Fruit fly (Drosophila melanogaster) whole organism, embryonic: ENCODE data around the gene Rbf2.
A peak's percentile ranks its signal among the peaks of the same experiment; 100 is the strongest.

ENCODE experiments used
- Aef1 ChIP-seq: fragments of 200-800 bp; sonication (Bioruptor generic); IDR thresholded peaks from 3 replicates; pipeline ENCODE4 v1.3.6; 2022; ENCODE audit warnings: missing biosample characterization, missing genetic modification characterization
- Bdp1 ChIP-seq: fragments of 200-800 bp; sonication (Bioruptor generic); optimal IDR thresholded peaks from 3 replicates; lab custom pipeline; 2016; ENCODE audit warnings: missing biosample characterization, missing genetic modification characterization
- Bgb ChIP-seq: fragments of 200-800 bp; sonication (Bioruptor generic); IDR thresholded peaks from 2 replicates; pipeline ENCODE4 v1.3.6; 2022; ENCODE audit warnings: missing biosample characterization, missing genetic modification characterization; ENCODE audit not compliant: partially characterized antibody
- CG10462 ChIP-seq: fragments of 200-800 bp; sonication (Bioruptor generic); optimal IDR thresholded peaks from 2 replicates; lab custom pipeline; 2016; ENCODE audit warnings: missing biosample characterization, missing genetic modification characterization
- CG10543 ChIP-seq: fragments of 200-800 bp; sonication (Bioruptor generic); optimal IDR thresholded peaks from 3 replicates; lab custom pipeline; 2017; ENCODE audit warnings: missing biosample characterization, mild to moderate bottlenecking, missing genetic modification characterization, moderate library complexity
- CG12071 ChIP-seq: fragments of 200-800 bp; sonication (Bioruptor generic); optimal IDR thresholded peaks from 3 replicates; lab custom pipeline; 2018; ENCODE audit warnings: missing biosample characterization, mild to moderate bottlenecking, missing genetic modification characterization
- CG13894 ChIP-seq: fragments of 200-800 bp; sonication (Bioruptor generic); optimal IDR thresholded peaks from 3 replicates; lab custom pipeline; 2018; ENCODE audit warnings: missing biosample characterization, mild to moderate bottlenecking, missing genetic modification characterization, moderate library complexity
- CG14014 ChIP-seq: fragments of 200-800 bp; sonication (Bioruptor generic); IDR thresholded peaks from 2 replicates; pipeline ENCODE4 v1.3.6; 2022; ENCODE audit warnings: missing biosample characterization, missing genetic modification characterization
- CG15601 ChIP-seq: fragments of 200-800 bp; sonication (Bioruptor generic); optimal IDR thresholded peaks from 3 replicates; lab custom pipeline; 2019; ENCODE audit warnings: missing biosample characterization, mild to moderate bottlenecking, missing genetic modification characterization, moderate library complexity
- CG17328 ChIP-seq: fragments of 200-800 bp; sonication (Bioruptor generic); IDR thresholded peaks from 2 replicates; pipeline ENCODE4 v1.3.6; 2022; ENCODE audit warnings: missing biosample characterization, missing genetic modification characterization
- CG2202 ChIP-seq: fragments of 200-800 bp; sonication (Bioruptor generic); optimal IDR thresholded peaks from 2 replicates; lab custom pipeline; 2018; ENCODE audit warnings: missing biosample characterization, mild to moderate bottlenecking, missing genetic modification characterization
- CG30431 ChIP-seq: fragments of 200-800 bp; sonication (Bioruptor generic); optimal IDR thresholded peaks from 2 replicates; lab custom pipeline; 2017; ENCODE audit warnings: missing biosample characterization, missing genetic modification characterization
- CG31224 ChIP-seq: fragments of 200-800 bp; sonication (Bioruptor generic); IDR thresholded peaks from 2 replicates; pipeline ENCODE4 v1.3.6; 2022; ENCODE audit warnings: missing biosample characterization, missing genetic modification characterization
- CG34376 ChIP-seq: fragments of 200-800 bp; sonication (Bioruptor generic); optimal IDR thresholded peaks from 2 replicates; lab custom pipeline; 2018; ENCODE audit warnings: missing biosample characterization, mild to moderate bottlenecking, missing genetic modification characterization
- CG4617 ChIP-seq: fragments of 200-800 bp; sonication (Bioruptor generic); optimal IDR thresholded peaks from 3 replicates; lab custom pipeline; 2016; ENCODE audit warnings: missing biosample characterization, missing genetic modification characterization, borderline replicate concordance
- CG4707 ChIP-seq: fragments of 200-800 bp; sonication (Bioruptor generic); optimal IDR thresholded peaks from 2 replicates; lab custom pipeline; 2018; ENCODE audit warnings: missing biosample characterization, mild to moderate bottlenecking, missing genetic modification characterization, moderate library complexity
- CG5245 ChIP-seq: fragments of 200-800 bp; sonication (Bioruptor generic); optimal IDR thresholded peaks from 3 replicates; lab custom pipeline; 2016; ENCODE audit warnings: missing biosample characterization, missing genetic modification characterization
- CG5953 ChIP-seq: fragments of 200-800 bp; sonication (Bioruptor generic); IDR thresholded peaks from 2 replicates; pipeline ENCODE4 v1.3.6; 2022; ENCODE audit warnings: missing biosample characterization, missing genetic modification characterization
- CG7372 ChIP-seq: fragments of 200-800 bp; sonication (Bioruptor generic); IDR thresholded peaks from 2 replicates; pipeline ENCODE4 v1.3.6; 2022; ENCODE audit warnings: missing biosample characterization, missing genetic modification characterization
- CG7556 ChIP-seq: fragments of 200-800 bp; sonication (Bioruptor generic); optimal IDR thresholded peaks from 2 replicates; lab custom pipeline; 2017; ENCODE audit warnings: missing biosample characterization, mild to moderate bottlenecking, missing genetic modification characterization
- CG7928 ChIP-seq: fragments of 200-800 bp; sonication (Bioruptor generic); optimal IDR thresholded peaks from 2 replicates; lab custom pipeline; 2017; ENCODE audit warnings: missing biosample characterization, mild to moderate bottlenecking, missing genetic modification characterization
- CG8765 ChIP-seq: fragments of 200-800 bp; sonication (Bioruptor generic); IDR thresholded peaks from 2 replicates; pipeline ENCODE4 v1.3.6; 2022; ENCODE audit warnings: missing biosample characterization, missing genetic modification characterization
- CG8924 ChIP-seq: fragments of 200-800 bp; optimal IDR thresholded peaks from 3 replicates; lab custom pipeline; 2019; ENCODE audit warnings: missing biosample characterization, mild to moderate bottlenecking, missing genetic modification characterization, moderate library complexity
- Chrac-16 ChIP-seq: fragments of 200-800 bp; sonication (Bioruptor generic); optimal IDR thresholded peaks from 3 replicates; lab custom pipeline; 2016; ENCODE audit warnings: missing biosample characterization, missing genetic modification characterization
- D19B ChIP-seq: fragments of 200-800 bp; sonication (Bioruptor generic); optimal IDR thresholded peaks from 2 replicates; lab custom pipeline; 2017; ENCODE audit warnings: missing biosample characterization, mild to moderate bottlenecking, missing genetic modification characterization
- Dad ChIP-seq: fragments of 200-800 bp; sonication (Bioruptor generic); optimal IDR thresholded peaks from 3 replicates; lab custom pipeline; 2016; ENCODE audit warnings: missing biosample characterization, missing genetic modification characterization
- Ets65A ChIP-seq: fragments of 200-800 bp; sonication (Bioruptor generic); peaks from one replicate; lab custom pipeline; 2016; ENCODE audit warnings: missing biosample characterization, missing genetic modification characterization
- GATAe ChIP-seq: fragments of 200-800 bp; sonication (Bioruptor generic); conservative IDR thresholded peaks from 2 replicates; pipeline ENCODE4 v1.3.6; 2022; ENCODE audit warnings: missing biosample characterization, missing genetic modification characterization
- Hey ChIP-seq: fragments of 200-800 bp; sonication (Bioruptor generic); optimal IDR thresholded peaks from 3 replicates; lab custom pipeline; 2018; ENCODE audit warnings: missing biosample characterization, mild to moderate bottlenecking, missing genetic modification characterization
- HmgD ChIP-seq: fragments of 200-800 bp; sonication (Bioruptor generic); optimal IDR thresholded peaks from 3 replicates; lab custom pipeline; 2016; ENCODE audit warnings: missing biosample characterization, missing genetic modification characterization
- Hr39 ChIP-seq: fragments of >200 bp; optimal IDR thresholded peaks from 2 replicates; lab custom pipeline; 2017
- Lhr ChIP-seq: fragments of 200-800 bp; sonication (Bioruptor generic); optimal IDR thresholded peaks from 3 replicates; lab custom pipeline; 2017; ENCODE audit warnings: mild to moderate bottlenecking, missing biosample characterization, missing genetic modification reagents, missing genetic modification characterization
- Meics ChIP-seq: fragments of 200-800 bp; sonication (Bioruptor generic); optimal IDR thresholded peaks from 2 replicates; lab custom pipeline; 2017; ENCODE audit warnings: missing biosample characterization, mild to moderate bottlenecking, missing genetic modification characterization
- Nf-YA ChIP-seq: fragments of 200-800 bp; sonication (Bioruptor generic); IDR thresholded peaks from 2 replicates; pipeline ENCODE4 v1.3.6; 2022; ENCODE audit warnings: missing biosample characterization, missing genetic modification characterization
- Opbp ChIP-seq: fragments of 200-800 bp; sonication (Bioruptor generic); IDR thresholded peaks from 3 replicates; pipeline ENCODE4 v1.3.6; 2022; ENCODE audit warnings: missing biosample characterization, missing genetic modification characterization; ENCODE audit not compliant: partially characterized antibody
- Poxn ChIP-seq: fragments of 200-800 bp; sonication (Bioruptor generic); IDR thresholded peaks from 2 replicates; pipeline ENCODE4 v1.3.6; 2022; ENCODE audit warnings: missing biosample characterization, missing genetic modification characterization
- Six4 ChIP-seq: fragments of 200-800 bp; sonication (Bioruptor generic); optimal IDR thresholded peaks from 2 replicates; lab custom pipeline; 2016; ENCODE audit warnings: missing biosample characterization, missing genetic modification characterization
- TFAM ChIP-seq: fragments of 200-800 bp; sonication (Bioruptor generic); optimal IDR thresholded peaks from 2 replicates; lab custom pipeline; 2017; ENCODE audit warnings: missing biosample characterization, missing genetic modification characterization, inconsistent platforms
- Trl ChIP-seq, 3 experiments: fragments of >200 bp in 2 of 3; fragments of 200-800 bp in 1 of 3; sonication (Bioruptor generic) in 1 of 3; optimal IDR thresholded peaks; 2 replicates in 1 of 3; 3 replicates in 2 of 3; lab custom pipeline; 2016 to 2017; ENCODE audit warnings: missing biosample characterization in 1 of 3, missing genetic modification characterization in 1 of 3
- bab2 ChIP-seq: fragments of 200-800 bp; sonication (Bioruptor generic); optimal IDR thresholded peaks from 2 replicates; lab custom pipeline; 2016; ENCODE audit warnings: missing biosample characterization, missing genetic modification characterization
- bbx ChIP-seq: fragments of 200-800 bp; sonication (Bioruptor generic); IDR thresholded peaks from 2 replicates; pipeline ENCODE4 v1.3.6; 2022; ENCODE audit warnings: missing biosample characterization, missing genetic modification characterization; ENCODE audit not compliant: partially characterized antibody
- bsh ChIP-seq, 2 experiments: fragments of 200-800 bp; sonication (Bioruptor generic); optimal IDR thresholded peaks; 2 replicates each; lab custom pipeline; 2017 to 2018; ENCODE audit warnings: mild to moderate bottlenecking in 2 of 2, missing biosample characterization in 2 of 2, missing genetic modification characterization in 2 of 2, moderate library complexity in 1 of 2
- cato ChIP-seq: fragments of 200-800 bp; sonication (Bioruptor generic); optimal IDR thresholded peaks from 2 replicates; lab custom pipeline; 2016; ENCODE audit warnings: missing biosample characterization, missing genetic modification characterization, borderline replicate concordance
- ci ChIP-seq: fragments of 200-800 bp; sonication (Bioruptor generic); IDR thresholded peaks from 3 replicates; pipeline ENCODE4 v1.3.6; 2022; ENCODE audit warnings: missing biosample characterization, missing genetic modification characterization
- dati ChIP-seq: fragments of 200-800 bp; sonication (Bioruptor generic); IDR thresholded peaks from 2 replicates; pipeline ENCODE4 v1.3.6; 2022; ENCODE audit warnings: missing biosample characterization, missing genetic modification characterization
- h ChIP-seq: fragments of >200 bp; optimal IDR thresholded peaks from 2 replicates; lab custom pipeline; 2017
- lmd ChIP-seq: fragments of 200-800 bp; sonication (Bioruptor generic); IDR thresholded peaks from 2 replicates; pipeline ENCODE4 v1.3.6; 2022; ENCODE audit warnings: missing biosample characterization, missing genetic modification characterization
- pho ChIP-seq: fragments of 200-800 bp; sonication (Bioruptor generic); optimal IDR thresholded peaks from 2 replicates; lab custom pipeline; 2016; ENCODE audit warnings: missing biosample characterization, missing genetic modification characterization
- ssp ChIP-seq: fragments of 200-800 bp; sonication (Bioruptor generic); IDR thresholded peaks from 2 replicates; pipeline ENCODE4 v1.3.6; 2022; ENCODE audit warnings: missing biosample characterization, missing genetic modification characterization
- stc ChIP-seq: fragments of 200-800 bp; sonication (Bioruptor generic); IDR thresholded peaks from 2 replicates; pipeline ENCODE4 v1.3.6; 2022; ENCODE audit warnings: missing biosample characterization, missing genetic modification characterization
- vvl ChIP-seq: fragments of 200-800 bp; sonication (Bioruptor generic); IDR thresholded peaks from 2 replicates; pipeline ENCODE4 v1.3.6; 2022; ENCODE audit warnings: missing biosample characterization, missing genetic modification characterization
- yki ChIP-seq: fragments of >200 bp; optimal IDR thresholded peaks from 3 replicates; lab custom pipeline; 2018

Gene Rbf2

dm6 chr3R:15983541-15984229 is 18.4 kb downstream of the Rbf2 start (continued):
- TF ChIP-seq CG10543 (no peak), CG5953 (GFP tag; lab: Robert Waterston, UW) (no peak), bab2 (GFP tag; lab: Kevin White, UChicago) (no peak), Hr39 (lab: Kevin White, UChicago) (no peak), CG30431 (GFP tag; lab: Kevin White, UChicago) (no peak), Ets65A (GFP tag; lab: Kevin White, UChicago) (no peak), CG8765 (GFP tag; lab: Robert Waterston, UW) (no peak), vvl (GFP tag; lab: Robert Waterston, UW) (peak; percentile 26; the same call in 1 of the 2 replicates), Opbp (GFP tag; lab: Robert Waterston, UW) (no peak), CG34376 (GFP tag; lab: Kevin White, UChicago) (peak; percentile 90), Nf-YA (no peak), Meics (GFP tag; lab: Kevin White, UChicago) (no peak), CG7556 (no peak), GATAe (GFP tag; lab: Robert Waterston, UW) (no peak), cato (GFP tag; lab: Kevin White, UChicago) (no peak), Aef1 (GFP tag; lab: Robert Waterston, UW) (no peak), D19B (no peak), CG7372 (GFP tag; lab: Robert Waterston, UW) (no peak), Trl (optimal IDR thresholded peaks at IDR 0.05; lab: Kevin White, UChicago) (no peak), Trl (GFP tag; optimal IDR thresholded peaks at IDR 0.05; lab: Kevin White, UChicago) (no peak), dati (GFP tag; lab: Robert Waterston, UW) (no peak), CG13894 (tag; lab: Kevin White, UChicago) (no peak), bbx (GFP tag; lab: Robert Waterston, UW) (no peak), CG12071 (GFP tag; lab: Kevin White, UChicago) (peak; percentile 19), CG5245 (no peak), ssp (GFP tag; lab: Robert Waterston, UW) (no peak), ci (GFP tag; lab: Robert Waterston, UW) (peak; percentile 47; the same call in 1 of the 3 replicates), bsh (GFP tag; optimal IDR thresholded peaks at IDR 0.05; lab: Kevin White, UChicago) (peak in 1 of 2 experiments; percentile 74), HmgD (GFP tag; lab: Kevin White, UChicago) (no peak), CG17328 (GFP tag; lab: Robert Waterston, UW) (peak; percentile 51), CG8924 (tag; lab: Kevin White, UChicago) (no peak), Bgb (GFP tag; lab: Robert Waterston, UW) (no peak), CG4617 (no peak), CG4707 (peak; percentile 10), Poxn (GFP tag; lab: Robert Waterston, UW) (no peak), CG14014 (GFP tag; lab: Robert Waterston, UW) (no peak), Six4 (no peak), lmd (GFP tag; lab: Robert Waterston, UW) (no peak), stc (no peak; the same call in 1 of the 2 replicates), Dad (no peak), CG31224 (no peak), Hey (tag; lab: Kevin White, UChicago) (no peak), yki (lab: Kevin White, UChicago) (no peak), CG7928 (GFP tag; lab: Kevin White, UChicago) (no peak), CG15601 (tag; lab: Kevin White, UChicago) (peak; percentile 74), Lhr (GFP tag; lab: Kevin White, UChicago) (peak; percentile 29), TFAM (GFP tag; lab: Kevin White, UChicago) (peak; percentile 30), h (no peak), CG2202 (tag; lab: Kevin White, UChicago) (peak; percentile 61), CG10462 (GFP tag; lab: Kevin White, UChicago) (no peak), Chrac-16 (GFP tag; lab: Kevin White, UChicago) (no peak), Bdp1 (GFP tag; lab: Kevin White, UChicago) (no peak), pho (no peak)
